Fruit fly (Drosophila melanogaster): ENCODE measurements around the gene Gnpnat.

- TF ChIP-seq Hr51 (GFP tag; optimal IDR thresholded peaks at IDR 0.05) (no peak), pros (GFP tag; optimal IDR thresholded peaks at IDR 0.05) (no peak), Side (GFP tag; optimal IDR thresholded peaks at IDR 0.05) (no peak)
Measured at dm6 chr3R:29726277-29726676, 11.8 kb upstream of the Gnpnat start.
